Worm (Caenorhabditis elegans) whole organism, mixed stage, embryonic: ENCODE data around the gene Y54G2A.10.

Experiments used
- M03D4.4 ChIP-seq: sonication (generic microtip); optimal IDR thresholded peaks from 2 replicates; lab custom pipeline; 2017; ENCODE audit warnings: mild to moderate bottlenecking, missing genetic modification characterization, missing compliant biosample characterization
- bed-3 ChIP-seq: fragments of 200-800 bp; sonication (Bioruptor generic); optimal IDR thresholded peaks from 3 replicates; lab custom pipeline; 2018; ENCODE audit warnings: mild to moderate bottlenecking, missing genetic modification characterization, moderate library complexity, missing compliant biosample characterization
- blmp-1 ChIP-seq: fragments of 150-350 bp; optimal IDR thresholded peaks from 2 replicates; lab custom pipeline; 2014; ENCODE audit warnings: missing biosample characterization, missing genetic modification characterization
- ceh-39 ChIP-seq: fragments of 150-350 bp; optimal IDR thresholded peaks from 2 replicates; lab custom pipeline; 2014; ENCODE audit warnings: missing biosample characterization, missing genetic modification characterization
- ceh-43 ChIP-seq: fragments of 200-800 bp; sonication (Bioruptor generic); optimal IDR thresholded peaks from 2 replicates; lab custom pipeline; 2018; ENCODE audit warnings: mild to moderate bottlenecking, missing genetic modification characterization, moderate library complexity, missing compliant biosample characterization
- ces-1 ChIP-seq: fragments of 150-350 bp; optimal IDR thresholded peaks from 2 replicates; lab custom pipeline; 2014; ENCODE audit warnings: missing biosample characterization, missing genetic modification reagents, missing genetic modification characterization
- cnd-1 ChIP-seq: fragments of 200-800 bp; sonication (Bioruptor generic); optimal IDR thresholded peaks from 2 replicates; lab custom pipeline; 2018; ENCODE audit warnings: mild to moderate bottlenecking, missing genetic modification characterization, missing compliant biosample characterization
- drap-1 ChIP-seq: fragments of 200-800 bp; sonication (Bioruptor generic); optimal IDR thresholded peaks from 3 replicates; lab custom pipeline; 2018; ENCODE audit warnings: mild to moderate bottlenecking, missing genetic modification characterization, missing compliant biosample characterization
- elt-1 ChIP-seq: sonication (generic microtip); optimal IDR thresholded peaks from 2 replicates; lab custom pipeline; 2017; ENCODE audit warnings: missing genetic modification characterization, mild to moderate bottlenecking, missing compliant biosample characterization, antibody characterized with exemption, moderate library complexity, borderline replicate concordance; ENCODE audit not compliant: insufficient read depth
- elt-3 ChIP-seq: fragments of 150-350 bp; optimal IDR thresholded peaks from 2 replicates; lab custom pipeline; 2014; ENCODE audit warnings: missing biosample characterization, missing genetic modification characterization
- flh-1 ChIP-seq: fragments of 200-800 bp; sonication (Bioruptor generic); optimal IDR thresholded peaks from 2 replicates; lab custom pipeline; 2018; ENCODE audit warnings: mild to moderate bottlenecking, missing genetic modification characterization, moderate library complexity, missing compliant biosample characterization
- ham-2 ChIP-seq: fragments of 200-800 bp; sonication (Bioruptor generic); optimal IDR thresholded peaks from 2 replicates; lab custom pipeline; 2018; ENCODE audit warnings: mild to moderate bottlenecking, missing genetic modification characterization, missing compliant biosample characterization
- hlh-1 ChIP-seq: fragments of 150-350 bp; optimal IDR thresholded peaks from 2 replicates; lab custom pipeline; 2014; ENCODE audit warnings: missing biosample characterization, missing genetic modification reagents, missing genetic modification characterization
- lin-13 ChIP-seq: fragments of 150-350 bp; optimal IDR thresholded peaks from 2 replicates; lab custom pipeline; 2014; ENCODE audit warnings: missing biosample characterization, missing genetic modification characterization
- mab-5 ChIP-seq: fragments of 150-350 bp; optimal IDR thresholded peaks from 2 replicates; lab custom pipeline; 2014; ENCODE audit warnings: missing biosample characterization, missing genetic modification characterization
- mep-1 ChIP-seq: fragments of 150-350 bp; optimal IDR thresholded peaks from 2 replicates; lab custom pipeline; 2017; ENCODE audit warnings: missing biosample characterization, missing genetic modification reagents, missing genetic modification characterization, inconsistent platforms
- mls-2 ChIP-seq: sonication (generic microtip); optimal IDR thresholded peaks from 2 replicates; lab custom pipeline; 2016; ENCODE audit warnings: mild to moderate bottlenecking, missing genetic modification characterization, moderate library complexity, missing compliant biosample characterization
- nhr-12 ChIP-seq: fragments of 150-350 bp; optimal IDR thresholded peaks from 2 replicates; lab custom pipeline; 2014; ENCODE audit warnings: missing biosample characterization, missing genetic modification characterization
- nhr-2 ChIP-seq: fragments of 150-350 bp; optimal IDR thresholded peaks from 2 replicates; lab custom pipeline; 2014; ENCODE audit warnings: missing biosample characterization, missing genetic modification characterization
- nhr-237 ChIP-seq: fragments of 150-350 bp; optimal IDR thresholded peaks from 2 replicates; lab custom pipeline; 2014; ENCODE audit warnings: missing biosample characterization, missing genetic modification characterization
- nhr-28 ChIP-seq: fragments of 150-350 bp; optimal IDR thresholded peaks from 2 replicates; lab custom pipeline; 2014; ENCODE audit warnings: missing biosample characterization, missing genetic modification characterization
- nhr-76 ChIP-seq: sonication (generic microtip); optimal IDR thresholded peaks from 2 replicates; lab custom pipeline; 2017; ENCODE audit warnings: missing biosample characterization, missing genetic modification characterization
- pha-4 ChIP-seq: fragments of 150-350 bp; optimal IDR thresholded peaks from 2 replicates; lab custom pipeline; 2018; ENCODE audit warnings: missing biosample characterization, missing genetic modification reagents, missing genetic modification characterization
- sem-2 ChIP-seq: fragments of 200-800 bp; sonication (Bioruptor generic); optimal IDR thresholded peaks from 2 replicates; lab custom pipeline; 2018; ENCODE audit warnings: mild to moderate bottlenecking, missing genetic modification characterization, missing compliant biosample characterization
- snpc-4 ChIP-seq: fragments of 150-350 bp; optimal IDR thresholded peaks from 2 replicates; lab custom pipeline; 2014; ENCODE audit warnings: missing biosample characterization, missing genetic modification characterization
- tbx-8 ChIP-seq: fragments of 200-800 bp; sonication (Bioruptor generic); optimal IDR thresholded peaks from 2 replicates; lab custom pipeline; 2018; ENCODE audit warnings: mild to moderate bottlenecking, missing genetic modification characterization, moderate library complexity, missing compliant biosample characterization
- unc-120 ChIP-seq: sonication (generic microtip); optimal IDR thresholded peaks from 2 replicates; lab custom pipeline; 2017; ENCODE audit warnings: missing genetic modification characterization, missing compliant biosample characterization; ENCODE audit not compliant: poor library complexity, severe bottlenecking
- unc-39 ChIP-seq: fragments of 150-350 bp; optimal IDR thresholded peaks from 2 replicates; lab custom pipeline; 2014; ENCODE audit warnings: missing biosample characterization, missing genetic modification characterization
- unc-62 ChIP-seq: fragments of 150-350 bp; optimal IDR thresholded peaks from 2 replicates; lab custom pipeline; 2014; ENCODE audit warnings: missing biosample characterization, missing genetic modification reagents, missing genetic modification characterization
- zip-8 ChIP-seq: fragments of 150-350 bp; optimal IDR thresholded peaks from 2 replicates; lab custom pipeline; 2014; ENCODE audit warnings: missing biosample characterization, missing genetic modification characterization
- ztf-11 ChIP-seq: fragments of 150-350 bp; optimal IDR thresholded peaks from 2 replicates; lab custom pipeline; 2014; ENCODE audit warnings: missing biosample characterization, missing genetic modification characterization

The Y54G2A.10 gene

ce11 chrIV:2826335-2826734 lies 26.8 kb downstream of the Y54G2A.10 start:
- no peak for TF ChIP-seq sem-2 (GFP tag; lab: Kevin White, UChicago)
- no peak for TF ChIP-seq zip-8 (tag; lab: Kevin White, UChicago)
- TF ChIP-seq cnd-1 (tag; lab: Kevin White, UChicago): no peak
- TF ChIP-seq elt-3 (tag; lab: Kevin White, UChicago): no peak
- no peak for TF ChIP-seq nhr-76
- no peak for TF ChIP-seq unc-62 (GFP tag; lab: Kevin White, UChicago)
- TF ChIP-seq nhr-28: no peak
- no peak for TF ChIP-seq pha-4 (tag; lab: Kevin White, UChicago)
- TF ChIP-seq flh-1 (GFP tag; lab: Kevin White, UChicago): no peak
- TF ChIP-seq ham-2 (GFP tag; lab: Kevin White, UChicago): no peak
- TF ChIP-seq elt-1: no peak
- TF ChIP-seq ceh-43: no peak
- TF ChIP-seq nhr-12 (tag; lab: Kevin White, UChicago): no peak
- no peak for TF ChIP-seq unc-120
- TF ChIP-seq ces-1 (GFP tag; lab: Kevin White, UChicago): no peak
- TF ChIP-seq nhr-2: no peak
- no peak for TF ChIP-seq ceh-39 (tag; lab: Kevin White, UChicago)

ce11 chrIV:2832587-2832986 lies 33.1 kb downstream of the Y54G2A.10 start, which contains the start of the genes Y54G2A.48 and pudl-1:
Gene Y54G2A.48 (minus strand): TSS chrIV:2832687.
Gene pudl-1 (plus strand): TSS chrIV:2832906.
- TF ChIP-seq cnd-1 (tag; lab: Kevin White, UChicago): no peak
- TF ChIP-seq elt-3 (tag; lab: Kevin White, UChicago): no peak
- no peak for TF ChIP-seq unc-39 (tag; lab: Kevin White, UChicago)
- no peak for TF ChIP-seq mls-2 (tag; lab: Kevin White, UChicago)
- TF ChIP-seq elt-1: no peak
- no peak for TF ChIP-seq flh-1 (GFP tag; lab: Kevin White, UChicago)
- no peak for TF ChIP-seq mep-1 (tag; lab: Kevin White, UChicago)
- TF ChIP-seq drap-1 (GFP tag; lab: Kevin White, UChicago): no peak
- no peak for TF ChIP-seq M03D4.4
- TF ChIP-seq ham-2 (GFP tag; lab: Kevin White, UChicago): no peak
- no peak for TF ChIP-seq sem-2 (GFP tag; lab: Kevin White, UChicago)
- no peak for TF ChIP-seq mab-5 (tag; lab: Kevin White, UChicago)
- TF ChIP-seq blmp-1 (tag; lab: Kevin White, UChicago): no peak
- no peak for TF ChIP-seq bed-3

- TF ChIP-seq nhr-76: no peak
- no peak for TF ChIP-seq tbx-8 (GFP tag; lab: Kevin White, UChicago)
- TF ChIP-seq ces-1 (GFP tag; lab: Kevin White, UChicago): no peak
- TF ChIP-seq mls-2 (tag; lab: Kevin White, UChicago): no peak
These were observed 35.0 kb downstream of the Y54G2A.10 start, which contains the start of gene pudl-2 for ce11 chrIV:2834516-2834915. Gene pudl-2 (plus strand): TSS chrIV:2834816.

ce11 chrIV:2835364-2835763 lies 35.9 kb downstream of the Y54G2A.10 start, which contains the start of gene clec-82:
Gene clec-82 (plus strand): TSS chrIV:2835664.
- TF ChIP-seq elt-3 (tag; lab: Kevin White, UChicago): no peak
- TF ChIP-seq nhr-12 (tag; lab: Kevin White, UChicago): no peak
- TF ChIP-seq M03D4.4: no peak
- TF ChIP-seq ces-1 (GFP tag; lab: Kevin White, UChicago): no peak
- TF ChIP-seq ceh-43: no peak
- no peak for TF ChIP-seq snpc-4 (tag; lab: Kevin White, UChicago)
- TF ChIP-seq nhr-28: no peak
- no peak for TF ChIP-seq unc-39 (tag; lab: Kevin White, UChicago)
- no peak for TF ChIP-seq unc-120
- no peak for TF ChIP-seq elt-1
- no peak for TF ChIP-seq ztf-11
- no peak for TF ChIP-seq unc-62 (GFP tag; lab: Kevin White, UChicago)

- TF ChIP-seq elt-3 (tag; lab: Kevin White, UChicago) (no peak), mep-1 (tag; lab: Kevin White, UChicago) (no peak), tbx-8 (GFP tag; lab: Kevin White, UChicago) (no peak), nhr-2 (no peak), snpc-4 (tag; lab: Kevin White, UChicago) (no peak), cnd-1 (tag; lab: Kevin White, UChicago) (no peak), unc-39 (tag; lab: Kevin White, UChicago) (no peak), ham-2 (GFP tag; lab: Kevin White, UChicago) (no peak), sem-2 (GFP tag; lab: Kevin White, UChicago) (no peak), ces-1 (GFP tag; lab: Kevin White, UChicago) (no peak), ztf-11 (no peak), unc-120 (no peak), nhr-237 (tag; lab: Kevin White, UChicago) (no peak), drap-1 (GFP tag; lab: Kevin White, UChicago) (no peak), lin-13 (tag; lab: Kevin White, UChicago) (no peak), hlh-1 (tag; lab: Kevin White, UChicago) (no peak)
- TF ChIP-seq, all 35 proteins: peak for 0
These were observed 38.8 kb downstream of the Y54G2A.10 start, which contains the start of gene Y54G2A.7 for ce11 chrIV:2838308-2838707. Gene Y54G2A.7 (plus strand): TSS chrIV:2838608.
